Worm (Caenorhabditis elegans): ENCODE results near the gene F54H5.14.
"Not testable (repeated sequence)": the region's sequence is repeated elsewhere in the genome, so short reads cannot be mapped to it uniquely, and the experiment has no call there.

Gene F54H5.14

DNA sequence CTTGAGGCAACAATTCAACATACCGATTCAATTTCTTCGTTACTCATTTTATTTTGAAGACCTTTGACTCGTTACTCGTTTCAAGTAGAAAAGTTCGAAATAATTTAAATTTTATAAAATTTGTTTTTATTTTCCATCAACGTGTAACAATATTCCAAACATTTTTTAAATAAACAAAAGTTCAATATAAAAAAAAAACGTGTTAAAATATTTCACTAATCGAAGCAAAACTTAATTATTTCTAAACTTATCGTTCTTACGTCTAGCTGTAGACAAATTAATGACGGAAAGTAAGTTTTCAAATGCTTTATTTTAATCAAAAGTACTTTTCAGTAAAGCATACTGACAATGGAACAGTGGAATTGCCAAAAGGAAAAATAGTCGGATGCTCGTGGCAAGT lies 2.0 kb upstream of the F54H5.14 start, which contains the start of the genes F54H5.5 and F54H5.2:
Gene F54H5.5, minus strand, starts transcription at position 101 of the 400 bp plus-strand sequence.
Gene F54H5.2, plus strand, starts transcription at position 303 of the 400 bp plus-strand sequence.
- TF ChIP-seq mep-1 (tag; optimal IDR thresholded peaks at IDR 0.05); unc-120 (tag; optimal IDR thresholded peaks at IDR 0.05; ENCODE audit: poor library complexity, severe bottlenecking); unc-39 (tag; optimal IDR thresholded peaks at IDR 0.05): not testable (repeated sequence)

DNA sequence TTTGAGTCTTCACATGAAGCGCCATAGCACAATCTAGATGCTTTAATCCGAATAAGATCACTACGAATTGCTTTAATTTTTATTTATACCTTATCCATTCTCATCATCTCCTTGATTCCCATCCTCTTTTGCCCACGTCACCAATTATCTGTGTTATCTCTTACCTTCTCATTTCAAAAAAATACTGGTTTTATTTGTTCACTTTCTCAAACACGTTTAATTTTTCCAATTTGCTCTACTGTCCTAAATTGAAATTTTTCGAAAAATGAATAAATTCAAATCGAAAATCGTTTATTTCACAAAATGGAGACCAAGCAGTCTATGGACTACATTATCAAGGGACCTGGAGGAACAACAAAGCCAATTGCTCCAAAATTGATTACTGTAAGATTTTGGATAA lies 3.3 kb downstream of the F54H5.14 start, which contains the start of gene F54H5.3:
Gene F54H5.3, plus strand, starts transcription at position 301 of the 400 bp plus-strand sequence.
- TF ChIP-seq sptf-1 (tag; optimal IDR thresholded peaks at IDR 0.05) = no peak
- TF ChIP-seq nhr-2 (tag; optimal IDR thresholded peaks at IDR 0.05) = no peak
- no peak for TF ChIP-seq ceh-43 (GFP tag; optimal IDR thresholded peaks at IDR 0.05)
- no peak for TF ChIP-seq unc-39 (tag; optimal IDR thresholded peaks at IDR 0.05)
- TF ChIP-seq blmp-1 (tag; optimal IDR thresholded peaks at IDR 0.05) = no peak
- TF ChIP-seq lin-32 (GFP tag; optimal IDR thresholded peaks at IDR 0.05) = no peak
- no peak for TF ChIP-seq mep-1 (tag; optimal IDR thresholded peaks at IDR 0.05)
- TF ChIP-seq drap-1 (GFP tag; optimal IDR thresholded peaks at IDR 0.05) = no peak

DNA sequence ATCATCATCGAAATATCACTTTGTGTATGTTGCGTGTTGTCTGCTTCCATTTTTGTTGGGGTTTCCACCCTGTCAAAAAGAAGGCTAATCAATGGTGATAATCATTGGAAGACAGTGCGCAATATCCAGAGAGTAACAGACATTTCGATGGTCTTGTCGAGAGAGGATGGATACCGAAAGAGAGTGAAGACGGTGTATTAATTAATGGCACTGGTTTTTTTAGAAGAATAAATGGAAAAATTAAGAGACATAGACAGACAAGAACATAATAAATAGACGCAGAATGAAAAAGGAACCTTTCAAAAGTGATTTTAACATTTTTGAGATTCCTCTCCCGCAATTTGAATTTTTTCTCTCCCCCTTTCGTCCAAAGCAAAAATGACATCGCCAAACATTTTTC lies 6.2 kb downstream of the F54H5.14 start:
- no peak for TF ChIP-seq flh-1 (GFP tag; optimal IDR thresholded peaks at IDR 0.05)
- no peak for TF ChIP-seq unc-62 (GFP tag; optimal IDR thresholded peaks at IDR 0.05)
- no peak for TF ChIP-seq zip-8 (tag; optimal IDR thresholded peaks at IDR 0.05)
- no peak for TF ChIP-seq mep-1 (tag; optimal IDR thresholded peaks at IDR 0.05)
- TF ChIP-seq blmp-1 (tag; optimal IDR thresholded peaks at IDR 0.05) = no peak
- TF ChIP-seq nhr-237 (tag; optimal IDR thresholded peaks at IDR 0.05) = no peak
- no peak for TF ChIP-seq sptf-1 (tag; optimal IDR thresholded peaks at IDR 0.05)
- no peak for TF ChIP-seq ceh-43 (GFP tag; optimal IDR thresholded peaks at IDR 0.05)
- TF ChIP-seq cnd-1 (tag; optimal IDR thresholded peaks at IDR 0.05) = no peak
- TF ChIP-seq mls-2 (tag; optimal IDR thresholded peaks at IDR 0.05) = no peak
- TF ChIP-seq unc-39 (tag; optimal IDR thresholded peaks at IDR 0.05) = no peak
- TF ChIP-seq elt-3 (tag; optimal IDR thresholded peaks at IDR 0.05) = no peak

DNA sequence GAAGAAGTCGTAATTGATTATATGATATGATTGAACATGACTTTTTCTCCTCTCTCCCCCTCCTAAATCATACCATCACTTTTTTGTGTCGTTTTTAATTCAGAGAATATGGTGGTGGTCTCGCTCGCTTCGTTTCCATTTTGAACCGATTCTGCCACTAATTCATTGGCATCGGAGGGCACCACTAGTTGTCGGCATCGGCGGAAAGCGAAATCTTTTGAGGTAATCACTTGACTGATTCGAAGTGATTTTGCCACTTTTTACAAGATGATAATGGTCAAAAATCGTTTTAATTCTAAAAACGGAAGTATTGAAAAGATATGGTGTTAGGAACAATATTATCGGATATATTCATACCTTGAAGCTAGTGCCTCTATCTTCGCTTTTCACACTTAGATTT lies 8.4 kb downstream of the F54H5.14 start, which contains the start of gene klf-3:
Gene klf-3, plus strand, starts transcription at position 109 of the 400 bp plus-strand sequence.
- TF ChIP-seq drap-1 (GFP tag; optimal IDR thresholded peaks at IDR 0.05) (no peak), tbx-8 (GFP tag; optimal IDR thresholded peaks at IDR 0.05) (no peak), mab-5 (tag; optimal IDR thresholded peaks at IDR 0.05) (no peak), pha-4 (tag; optimal IDR thresholded peaks at IDR 0.05) (no peak), nhr-237 (tag; optimal IDR thresholded peaks at IDR 0.05) (no peak), unc-62 (GFP tag; optimal IDR thresholded peaks at IDR 0.05) (no peak), lin-32 (GFP tag; optimal IDR thresholded peaks at IDR 0.05) (no peak), cnd-1 (tag; optimal IDR thresholded peaks at IDR 0.05) (no peak), unc-120 (tag; optimal IDR thresholded peaks at IDR 0.05; ENCODE audit: poor library complexity, severe bottlenecking) (no peak), mep-1 (tag; optimal IDR thresholded peaks at IDR 0.05) (no peak), sem-2 (GFP tag; optimal IDR thresholded peaks at IDR 0.05) (no peak), nhr-76 (tag; optimal IDR thresholded peaks at IDR 0.05) (no peak), sptf-1 (tag; optimal IDR thresholded peaks at IDR 0.05) (no peak), blmp-1 (tag; optimal IDR thresholded peaks at IDR 0.05) (no peak), nhr-12 (tag; optimal IDR thresholded peaks at IDR 0.05) (no peak)

DNA sequence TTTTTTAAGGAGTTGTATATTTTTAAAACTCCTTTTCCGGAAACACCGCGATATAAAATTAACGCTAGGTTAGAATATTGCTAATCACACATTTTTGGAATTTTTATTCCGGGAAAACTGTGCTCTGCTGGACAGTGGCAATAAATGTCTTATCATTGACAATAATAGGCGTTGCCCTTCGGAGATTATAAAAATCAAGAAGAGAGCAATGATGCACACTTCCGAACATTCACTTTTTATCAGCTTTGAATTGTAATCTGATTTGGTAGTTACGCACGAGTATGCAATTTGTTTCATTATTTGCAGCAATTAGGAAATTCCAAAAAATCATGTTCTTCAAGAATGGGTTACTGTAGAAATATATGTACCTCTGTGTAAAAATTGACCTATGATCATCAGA lies 9.1 kb downstream of the F54H5.14 start:
- no peak for TF ChIP-seq nhr-76 (tag; optimal IDR thresholded peaks at IDR 0.05)
- TF ChIP-seq snpc-4 (tag; optimal IDR thresholded peaks at IDR 0.05) = no peak
- TF ChIP-seq nhr-237 (tag; optimal IDR thresholded peaks at IDR 0.05) = no peak
- no peak for TF ChIP-seq sptf-1 (tag; optimal IDR thresholded peaks at IDR 0.05)
- TF ChIP-seq mls-2 (tag; optimal IDR thresholded peaks at IDR 0.05) = no peak
- TF ChIP-seq mep-1 (tag; optimal IDR thresholded peaks at IDR 0.05) = no peak

DNA sequence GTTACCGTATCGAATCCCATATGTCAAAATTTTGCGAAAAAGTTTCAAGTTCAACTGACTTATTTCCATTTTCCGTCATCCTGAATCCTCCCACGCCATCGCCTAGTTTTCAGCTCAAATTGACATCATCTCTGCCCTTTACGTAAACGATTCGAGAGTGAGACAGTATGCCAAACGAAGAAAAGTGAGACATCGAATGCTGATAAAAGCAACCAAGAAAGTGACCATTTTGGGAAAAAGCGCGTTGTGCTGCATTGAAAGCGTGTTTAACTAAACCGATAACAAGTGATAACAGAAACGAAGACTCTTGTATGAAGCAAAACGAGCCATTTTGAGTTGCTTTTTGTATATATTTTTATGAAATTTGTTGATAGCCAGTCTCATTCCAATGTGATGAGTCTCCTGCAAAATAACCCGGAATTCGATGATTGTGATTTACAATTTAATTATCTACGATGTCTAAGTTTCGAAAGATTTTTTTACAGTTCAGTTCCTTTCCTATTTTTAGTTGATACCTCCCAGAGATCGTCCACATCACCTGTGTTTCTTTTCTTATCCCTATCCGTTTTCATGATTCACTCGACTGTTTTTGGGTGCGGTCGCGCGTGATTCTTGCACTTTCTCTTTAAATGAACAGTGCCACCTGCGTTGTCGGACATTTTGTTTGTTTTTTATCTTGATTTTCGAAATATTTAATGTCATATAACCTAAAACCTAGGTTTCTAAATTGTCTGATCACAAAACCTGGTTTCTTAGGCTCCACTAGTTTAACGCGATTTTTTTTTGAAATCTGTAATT lies 9.8 kb downstream of the F54H5.14 start:
- TF ChIP-seq zip-8 (tag; optimal IDR thresholded peaks at IDR 0.05) (no peak), ham-2 (GFP tag; optimal IDR thresholded peaks at IDR 0.05) (no peak), tbx-8 (GFP tag; optimal IDR thresholded peaks at IDR 0.05) (no peak), bed-3 (GFP tag; optimal IDR thresholded peaks at IDR 0.05) (no peak), unc-39 (tag; optimal IDR thresholded peaks at IDR 0.05) (no peak), nhr-237 (tag; optimal IDR thresholded peaks at IDR 0.05) (no peak), nhr-28 (tag; optimal IDR thresholded peaks at IDR 0.05) (no peak)

Measured in whole organism, mixed stage, embryonic.